Fruit fly (Drosophila melanogaster): ENCODE data around the gene CG13308.

dm6 chr3L:8781993-8782392 is 26.4 kb upstream of the CG13308 start:
- TF ChIP-seq CG8301 (tag; optimal IDR thresholded peaks at IDR 0.05) (peak; percentile 84), Ets98B (GFP tag; IDR thresholded peaks at IDR 0.05) (peak; percentile 38; the same call in 1 of the 2 replicates), CG12605 (GFP tag; IDR thresholded peaks at IDR 0.05) (no peak), gl (tag; optimal IDR thresholded peaks at IDR 0.05) (no peak), EcR (GFP tag; optimal IDR thresholded peaks at IDR 0.05) (no peak), CG15710 (tag; optimal IDR thresholded peaks at IDR 0.05) (no peak), CG9948 (tag; optimal IDR thresholded peaks at IDR 0.05) (no peak), CG17806 (tag; optimal IDR thresholded peaks at IDR 0.05) (peak; percentile 30), Snoo (tag; optimal IDR thresholded peaks at IDR 0.05) (no peak), Pif1A (GFP tag; optimal IDR thresholded peaks at IDR 0.05) (peak; percentile 56), Pif1B (GFP tag; optimal IDR thresholded peaks at IDR 0.05) (peak; percentile 14), CG14655 (GFP tag; optimal IDR thresholded peaks at IDR 0.05) (peak; percentile 73), rn (GFP tag; IDR thresholded peaks at IDR 0.05) (peak; percentile 41; the same call in 1 of the 2 replicates)

All from whole organism, pupa.